Fruit fly (Drosophila melanogaster) whole organism, embryonic: ENCODE data around the gene CG5447.

Experiments used
- Adf1 ChIP-seq: fragments of 200-800 bp; sonication (Bioruptor generic); IDR thresholded peaks from 2 replicates; pipeline ENCODE4 v1.3.6; 2022; ENCODE audit warnings: missing biosample characterization, missing genetic modification characterization
- Blimp-1 ChIP-seq: fragments of 200-800 bp; sonication (Bioruptor generic); optimal IDR thresholded peaks from 3 replicates; lab custom pipeline; 2018; ENCODE audit warnings: missing biosample characterization, missing genetic modification characterization, mild to moderate bottlenecking, moderate library complexity, missing genetic modification reagents
- Bteb2 ChIP-seq: fragments of 200-800 bp; sonication (Bioruptor generic); optimal IDR thresholded peaks from 2 replicates; lab custom pipeline; 2016; ENCODE audit warnings: missing biosample characterization, missing genetic modification characterization
- CG11093 ChIP-seq: fragments of 200-800 bp; sonication (Bioruptor generic); IDR thresholded peaks from 3 replicates; pipeline ENCODE4 v1.3.6; 2022; ENCODE audit warnings: missing biosample characterization, missing genetic modification characterization
- CG11695 ChIP-seq: fragments of 200-800 bp; sonication (Bioruptor generic); IDR thresholded peaks from 3 replicates; pipeline ENCODE4 v1.3.6; 2022; ENCODE audit warnings: missing biosample characterization, missing genetic modification characterization
- CG12299 ChIP-seq: fragments of 200-800 bp; sonication (Bioruptor generic); optimal IDR thresholded peaks from 2 replicates; lab custom pipeline; 2018; ENCODE audit warnings: missing biosample characterization, mild to moderate bottlenecking, missing genetic modification characterization
- CG1233 ChIP-seq: fragments of 200-800 bp; sonication (Bioruptor generic); optimal IDR thresholded peaks from 4 replicates; lab custom pipeline; 2018; ENCODE audit warnings: missing biosample characterization, mild to moderate bottlenecking, missing genetic modification characterization
- CG13424 ChIP-seq: fragments of 200-800 bp; sonication (Bioruptor generic); optimal IDR thresholded peaks from 2 replicates; lab custom pipeline; 2019; ENCODE audit warnings: missing biosample characterization, mild to moderate bottlenecking, missing genetic modification characterization, moderate library complexity
- CG14441 ChIP-seq: fragments of 200-800 bp; sonication (Bioruptor generic); IDR thresholded peaks from 2 replicates; pipeline ENCODE4 v1.3.6; 2022; ENCODE audit warnings: missing biosample characterization, missing genetic modification characterization
- CG15011 ChIP-seq: fragments of 200-800 bp; sonication (Bioruptor generic); optimal IDR thresholded peaks from 3 replicates; lab custom pipeline; 2018; ENCODE audit warnings: missing biosample characterization, mild to moderate bottlenecking, missing genetic modification characterization
- CG18599 ChIP-seq: fragments of 200-800 bp; sonication (Bioruptor generic); optimal IDR thresholded peaks from 3 replicates; lab custom pipeline; 2017; ENCODE audit warnings: missing biosample characterization, missing genetic modification characterization, mild to moderate bottlenecking, moderate library complexity, missing genetic modification reagents
- CG30431 ChIP-seq: fragments of 200-800 bp; sonication (Bioruptor generic); optimal IDR thresholded peaks from 2 replicates; lab custom pipeline; 2017; ENCODE audit warnings: missing biosample characterization, missing genetic modification characterization
- CG31441 ChIP-seq: fragments of 200-800 bp; sonication (Bioruptor generic); IDR thresholded peaks from 2 replicates; pipeline ENCODE4 v1.3.6; 2022; ENCODE audit warnings: missing biosample characterization, missing genetic modification characterization
- CG34376 ChIP-seq: fragments of 200-800 bp; sonication (Bioruptor generic); optimal IDR thresholded peaks from 2 replicates; lab custom pipeline; 2018; ENCODE audit warnings: missing biosample characterization, mild to moderate bottlenecking, missing genetic modification characterization
- CG6689 ChIP-seq: fragments of 200-800 bp; sonication (Bioruptor generic); IDR thresholded peaks from 2 replicates; pipeline ENCODE4 v1.3.6; 2022; ENCODE audit warnings: missing biosample characterization, missing genetic modification characterization
- CG6765 ChIP-seq: fragments of 200-800 bp; sonication (Bioruptor generic); optimal IDR thresholded peaks from 3 replicates; lab custom pipeline; 2017; ENCODE audit warnings: missing biosample characterization, mild to moderate bottlenecking, missing genetic modification characterization
- CG7271 ChIP-seq: fragments of 200-800 bp; sonication (Bioruptor generic); optimal IDR thresholded peaks from 2 replicates; lab custom pipeline; 2018; ENCODE audit warnings: missing biosample characterization, mild to moderate bottlenecking, missing genetic modification characterization, moderate library complexity
- Camta ChIP-seq: fragments of 200-800 bp; sonication (Bioruptor generic); optimal IDR thresholded peaks from 2 replicates; lab custom pipeline; 2016; ENCODE audit warnings: missing biosample characterization, missing genetic modification characterization
- Chrac-16 ChIP-seq: fragments of 200-800 bp; sonication (Bioruptor generic); optimal IDR thresholded peaks from 3 replicates; lab custom pipeline; 2016; ENCODE audit warnings: missing biosample characterization, missing genetic modification characterization
- Meics ChIP-seq: fragments of 200-800 bp; sonication (Bioruptor generic); optimal IDR thresholded peaks from 2 replicates; lab custom pipeline; 2017; ENCODE audit warnings: missing biosample characterization, mild to moderate bottlenecking, missing genetic modification characterization
- Pdp1 ChIP-seq, 2 experiments: fragments of 200-800 bp; sonication (Bioruptor generic); optimal IDR thresholded peaks; 3 replicates each; lab custom pipeline; 2016; ENCODE audit warnings: missing biosample characterization in 2 of 2, missing genetic modification characterization in 2 of 2, mild to moderate bottlenecking in 1 of 2, moderate library complexity in 1 of 2
- Ptx1 ChIP-seq: fragments of 200-800 bp; sonication (Bioruptor generic); IDR thresholded peaks from 2 replicates; pipeline ENCODE4 v1.3.6; 2022; ENCODE audit warnings: missing biosample characterization, missing genetic modification characterization
- Scr ChIP-seq: fragments of 200-800 bp; sonication (Bioruptor generic); IDR thresholded peaks from 2 replicates; pipeline ENCODE4 v1.3.6; 2022; ENCODE audit warnings: missing biosample characterization, missing genetic modification characterization; ENCODE audit not compliant: partially characterized antibody
- Spps ChIP-seq: fragments of 200-800 bp; sonication (Bioruptor generic); optimal IDR thresholded peaks from 2 replicates; lab custom pipeline; 2018; ENCODE audit warnings: missing biosample characterization, mild to moderate bottlenecking, missing genetic modification characterization
- abd-A ChIP-seq: fragments of 200-800 bp; sonication (Bioruptor generic); optimal IDR thresholded peaks from 3 replicates; lab custom pipeline; 2019; ENCODE audit warnings: missing biosample characterization, mild to moderate bottlenecking, missing genetic modification characterization, moderate library complexity
- az2 ChIP-seq: fragments of 200-800 bp; sonication (Bioruptor generic); optimal IDR thresholded peaks from 3 replicates; lab custom pipeline; 2016; ENCODE audit warnings: missing biosample characterization, missing genetic modification characterization
- crol ChIP-seq: fragments of 200-800 bp; sonication (Bioruptor generic); IDR thresholded peaks from 2 replicates; pipeline ENCODE4 v1.3.6; 2022; ENCODE audit warnings: missing biosample characterization, missing genetic modification characterization
- ems ChIP-seq: fragments of 200-800 bp; sonication (Bioruptor generic); optimal IDR thresholded peaks from 3 replicates; lab custom pipeline; 2016; ENCODE audit warnings: missing biosample characterization, missing genetic modification characterization
- en ChIP-seq: fragments of 200-800 bp; sonication (Bioruptor generic); optimal IDR thresholded peaks from 2 replicates; lab custom pipeline; 2016; ENCODE audit warnings: missing biosample characterization, missing genetic modification characterization
- fd96Cb ChIP-seq: fragments of 200-800 bp; sonication (Bioruptor generic); optimal IDR thresholded peaks from 2 replicates; lab custom pipeline; 2018; ENCODE audit warnings: missing biosample characterization, mild to moderate bottlenecking, missing genetic modification characterization, moderate library complexity
- gcm2 ChIP-seq: fragments of 200-800 bp; sonication (Bioruptor generic); optimal IDR thresholded peaks from 2 replicates; lab custom pipeline; 2016; ENCODE audit warnings: missing biosample characterization, missing genetic modification characterization
- ind ChIP-seq: fragments of 200-800 bp; sonication (Bioruptor generic); optimal IDR thresholded peaks from 3 replicates; lab custom pipeline; 2016; ENCODE audit warnings: missing biosample characterization, missing genetic modification characterization
- ken ChIP-seq: fragments of 200-800 bp; sonication (Bioruptor generic); IDR thresholded peaks from 3 replicates; pipeline ENCODE4 v1.3.6; 2022; ENCODE audit warnings: missing biosample characterization, missing genetic modification characterization
- lmd ChIP-seq: fragments of 200-800 bp; sonication (Bioruptor generic); IDR thresholded peaks from 2 replicates; pipeline ENCODE4 v1.3.6; 2022; ENCODE audit warnings: missing biosample characterization, missing genetic modification characterization
- lola ChIP-seq, 3 experiments: fragments of >200 bp in 2 of 3; fragments of 200-800 bp in 1 of 3; sonication (Bioruptor generic) in 1 of 3; optimal IDR thresholded peaks; 2 replicates each; lab custom pipeline; 2017 to 2019; ENCODE audit warnings: missing biosample characterization in 3 of 3, missing genetic modification characterization in 3 of 3, mild to moderate bottlenecking in 1 of 3, moderate library complexity in 1 of 3
- mirr ChIP-seq: fragments of 200-800 bp; sonication (Bioruptor generic); optimal IDR thresholded peaks from 3 replicates; lab custom pipeline; 2018; ENCODE audit warnings: missing biosample characterization, mild to moderate bottlenecking, missing genetic modification characterization
- odd ChIP-seq: fragments of 200-800 bp; sonication (Bioruptor generic); optimal IDR thresholded peaks from 2 replicates; lab custom pipeline; 2017; ENCODE audit warnings: missing biosample characterization, mild to moderate bottlenecking, missing genetic modification characterization
- pan ChIP-seq, 4 experiments: fragments of >200 bp in 3 of 4; fragments of 200-800 bp in 1 of 4; sonication (Bioruptor generic) in 1 of 4; optimal IDR thresholded peaks in 3 of 4; IDR thresholded peaks in 1 of 4; 2 replicates each; pipeline versions ENCODE4 v1.3.6 to Lab custom; 2017 to 2022; ENCODE audit warnings: missing biosample characterization in 2 of 4, missing genetic modification characterization in 2 of 4, mixed read lengths in 1 of 4
- phol ChIP-seq: fragments of 200-800 bp; sonication (Bioruptor generic); optimal IDR thresholded peaks from 3 replicates; lab custom pipeline; 2018; ENCODE audit warnings: missing biosample characterization, mild to moderate bottlenecking, missing genetic modification characterization, moderate library complexity
- sd ChIP-seq: fragments of 200-800 bp; sonication (Bioruptor generic); optimal IDR thresholded peaks from 3 replicates; lab custom pipeline; 2018; ENCODE audit warnings: missing biosample characterization, mild to moderate bottlenecking, missing genetic modification characterization, moderate library complexity
- sisA ChIP-seq: fragments of 200-800 bp; sonication (Bioruptor generic); IDR thresholded peaks from 2 replicates; pipeline ENCODE4 v1.3.6; 2022; ENCODE audit warnings: missing biosample characterization, missing genetic modification characterization
- slp2 ChIP-seq: fragments of 200-800 bp; sonication (Bioruptor generic); optimal IDR thresholded peaks from 2 replicates; lab custom pipeline; 2016; ENCODE audit warnings: missing biosample characterization, missing genetic modification characterization
- sr ChIP-seq: fragments of 200-800 bp; sonication (Bioruptor generic); IDR thresholded peaks from 3 replicates; pipeline ENCODE4 v1.3.6; 2022; ENCODE audit warnings: missing biosample characterization, missing genetic modification characterization
- tap ChIP-seq: fragments of 200-800 bp; optimal IDR thresholded peaks from 3 replicates; lab custom pipeline; 2019; ENCODE audit warnings: missing biosample characterization, mild to moderate bottlenecking, missing genetic modification characterization, moderate library complexity
- tgo ChIP-seq: fragments of 200-800 bp; sonication (Bioruptor generic); IDR thresholded peaks from 3 replicates; pipeline ENCODE4 v1.3.6; 2022; ENCODE audit warnings: missing biosample characterization, missing genetic modification characterization
- zf30C ChIP-seq: fragments of 200-800 bp; sonication (Bioruptor generic); optimal IDR thresholded peaks from 3 replicates; lab custom pipeline; 2018; ENCODE audit warnings: missing biosample characterization, mild to moderate bottlenecking, missing genetic modification characterization

CG5447 gene

DNA sequence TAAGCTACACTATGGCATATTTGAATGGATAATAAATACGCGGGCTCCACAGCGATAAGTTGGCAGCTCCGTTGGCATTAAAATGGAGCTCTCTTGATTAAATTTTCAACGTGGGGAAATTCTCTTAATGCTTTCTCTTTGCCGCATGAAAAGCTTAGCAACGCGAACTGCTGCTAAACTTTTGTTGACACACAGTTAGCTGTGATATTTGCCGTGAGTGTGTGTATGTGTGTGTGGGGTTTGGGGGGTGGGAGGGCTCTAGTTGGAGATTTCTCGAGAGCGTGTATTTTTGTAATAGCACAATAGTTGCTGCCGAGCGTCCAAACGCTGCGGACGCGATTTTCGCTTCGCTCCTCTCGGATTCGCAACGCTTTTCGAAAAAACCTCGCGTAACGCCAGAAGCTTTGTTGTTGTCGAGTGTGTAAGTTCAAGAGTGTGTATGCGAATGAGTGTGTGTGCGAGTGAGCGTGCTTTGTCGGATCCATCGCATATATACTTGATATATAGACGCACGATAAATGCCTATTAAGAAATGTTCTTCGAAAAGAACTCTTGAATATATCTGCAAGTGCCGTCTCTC is 9.0 kb downstream of the CG5447 start, which contains the start of gene CG5455 (continued):
- TF ChIP-seq Spps = no peak
- TF ChIP-seq lola (GFP tag; optimal IDR thresholded peaks at IDR 0.05; lab: Kevin White, UChicago) = no peak
- no peak for TF ChIP-seq CG11093
- no peak for TF ChIP-seq ind (GFP tag; lab: Kevin White, UChicago)
- TF ChIP-seq CG30431 (GFP tag; lab: Kevin White, UChicago) = no peak
- peak; percentile 15 for TF ChIP-seq CG6765
- TF ChIP-seq Meics (GFP tag; lab: Kevin White, UChicago) = peak; percentile 58

dm6 chr3R:26462173-26462959 is 10.0 kb downstream of the CG5447 start:
- TF ChIP-seq CG11695 (peak; percentile 49; the same call in 1 of the 3 replicates), tap (tag; lab: Kevin White, UChicago) (peak; percentile 9), gcm2 (no peak), CG1233 (GFP tag; lab: Kevin White, UChicago) (no peak), sr (GFP tag; lab: Robert Waterston, UW) (peak; percentile 86), pan (optimal IDR thresholded peaks at IDR 0.05; lab: Kevin White, UChicago) (no peak), pan (GFP tag; optimal IDR thresholded peaks at IDR 0.05 in 1 of 2, IDR thresholded peaks at IDR 0.05 in 1 of 2) (peak in 1 of 2 experiments; percentile 59), CG7271 (tag; lab: Kevin White, UChicago) (no peak), Bteb2 (GFP tag; lab: Kevin White, UChicago) (no peak), tgo (GFP tag; lab: Robert Waterston, UW) (peak; percentile 22; the same call in 2 of the 3 replicates), ken (GFP tag; lab: Robert Waterston, UW) (no peak), CG13424 (tag; lab: Kevin White, UChicago) (peak; percentile 40), crol (GFP tag; lab: Robert Waterston, UW) (peak; percentile 77), abd-A (tag; lab: Kevin White, UChicago) (peak; percentile 72), lmd (0 out of 2 replicates have a peak, but pooled peaks have one; percentile 36), en (no peak), Ptx1 (GFP tag; lab: Robert Waterston, UW) (0 out of 2 replicates have a peak, but pooled peaks have one; percentile 24), CG18599 (peak; percentile 12), odd (no peak), CG34376 (GFP tag; lab: Kevin White, UChicago) (no peak), az2 (GFP tag; lab: Kevin White, UChicago) (peak; percentile 12), zf30C (peak; percentile 40), sd (tag; lab: Kevin White, UChicago) (peak; percentile 8), CG6689 (GFP tag; lab: Robert Waterston, UW) (0 out of 2 replicates have a peak, but pooled peaks have one; percentile 26), mirr (GFP tag; lab: Kevin White, UChicago) (peak; percentile 56), ems (peak; percentile 16), Chrac-16 (GFP tag; lab: Kevin White, UChicago) (no peak), Blimp-1 (peak; percentile 79), phol (tag; lab: Kevin White, UChicago) (peak; percentile 26), Adf1 (GFP tag; lab: Robert Waterston, UW) (no peak), CG14441 (GFP tag; lab: Robert Waterston, UW) (peak; percentile 51), Camta (no peak), CG12299 (tag; lab: Kevin White, UChicago) (no peak), fd96Cb (tag; lab: Kevin White, UChicago) (peak; percentile 32), slp2 (GFP tag; lab: Kevin White, UChicago) (no peak), sisA (GFP tag; lab: Robert Waterston, UW) (no peak), Pdp1 (GFP tag; optimal IDR thresholded peaks at IDR 0.05; lab: Kevin White, UChicago) (peak in 1 of 2 experiments; percentile 29), CG31441 (GFP tag; lab: Robert Waterston, UW) (peak; percentile 51; the same call in 1 of the 2 replicates), Scr (GFP tag; lab: Robert Waterston, UW) (no peak), CG15011 (no peak)
